Worm (Caenorhabditis elegans) whole organism, late embryonic: ENCODE results near the gene oac-20.
A peak's percentile ranks its signal among the peaks of the same experiment; 100 is the strongest.

Experiments used
- C08G9.2 ChIP-seq: sonication (generic microtip); optimal IDR thresholded peaks from 2 replicates; lab custom pipeline; 2016; ENCODE audit warnings: mild to moderate bottlenecking, missing genetic modification characterization, moderate library complexity, missing compliant biosample characterization
- C38D4.7 ChIP-seq: fragments of 200-800 bp; sonication (Bioruptor generic); optimal IDR thresholded peaks from 2 replicates; lab custom pipeline; 2018; ENCODE audit warnings: mild to moderate bottlenecking, missing genetic modification characterization, moderate library complexity, missing compliant biosample characterization
- F13H6.1 ChIP-seq: sonication (generic microtip); optimal IDR thresholded peaks from 2 replicates; lab custom pipeline; 2016; ENCODE audit warnings: missing genetic modification characterization, missing compliant biosample characterization
- K09A11.1 ChIP-seq: sonication (generic microtip); optimal IDR thresholded peaks from 2 replicates; lab custom pipeline; 2017; ENCODE audit warnings: antibody characterized with exemption, mild to moderate bottlenecking, missing genetic modification characterization, missing compliant biosample characterization; ENCODE audit not compliant: insufficient read depth
- T23F11.4 ChIP-seq: fragments of 200-800 bp; sonication (Bioruptor generic); optimal IDR thresholded peaks from 2 replicates; lab custom pipeline; 2018; ENCODE audit warnings: mild to moderate bottlenecking, missing genetic modification characterization, missing compliant biosample characterization
- Y22D7AL.16 ChIP-seq: sonication (generic microtip); optimal IDR thresholded peaks from 2 replicates; lab custom pipeline; 2016; ENCODE audit warnings: missing genetic modification characterization, missing compliant biosample characterization
- ahr-1 ChIP-seq: sonication (generic microtip); optimal IDR thresholded peaks from 2 replicates; lab custom pipeline; 2016; ENCODE audit warnings: missing genetic modification characterization, missing compliant biosample characterization
- ama-1 ChIP-seq: fragments of 150-350 bp; optimal IDR thresholded peaks from 2 replicates; lab custom pipeline; 2014
- ceh-14 ChIP-seq: sonication (generic microtip); optimal IDR thresholded peaks from 2 replicates; lab custom pipeline; 2016; ENCODE audit warnings: missing genotype, missing genetic modification characterization, missing compliant biosample characterization
- ceh-18 ChIP-seq: sonication (generic microtip); optimal IDR thresholded peaks from 2 replicates; lab custom pipeline; 2016; ENCODE audit warnings: missing genetic modification characterization, missing compliant biosample characterization
- ceh-2 ChIP-seq: sonication (generic microtip); optimal IDR thresholded peaks from 2 replicates; lab custom pipeline; 2016; ENCODE audit warnings: missing genotype, missing genetic modification characterization, missing compliant biosample characterization
- ceh-22 ChIP-seq: sonication (generic microtip); optimal IDR thresholded peaks from 2 replicates; lab custom pipeline; 2017; ENCODE audit warnings: missing biosample characterization, missing genetic modification characterization
- ceh-24 ChIP-seq: sonication (generic microtip); optimal IDR thresholded peaks from 2 replicates; lab custom pipeline; 2016; ENCODE audit warnings: mild to moderate bottlenecking, missing genetic modification characterization, missing compliant biosample characterization
- ceh-30 ChIP-seq: fragments of 150-350 bp; optimal IDR thresholded peaks from 2 replicates; lab custom pipeline; 2014; ENCODE audit warnings: missing biosample characterization, missing genetic modification characterization
- ceh-31 ChIP-seq: sonication (generic microtip); optimal IDR thresholded peaks from 2 replicates; lab custom pipeline; 2016; ENCODE audit warnings: missing genetic modification characterization, missing compliant biosample characterization
- ceh-34 ChIP-seq: sonication (generic microtip); optimal IDR thresholded peaks from 2 replicates; lab custom pipeline; 2016; ENCODE audit warnings: mild to moderate bottlenecking, missing genetic modification characterization, missing compliant biosample characterization
- ceh-45 ChIP-seq: fragments of 200-800 bp; sonication (Bioruptor generic); IDR thresholded peaks from 2 replicates; pipeline ENCODE4 v1.3.6; 2022; ENCODE audit warnings: missing genetic modification reagents, missing genetic modification characterization, missing compliant biosample characterization
- ceh-48 ChIP-seq: sonication (generic microtip); optimal IDR thresholded peaks from 2 replicates; lab custom pipeline; 2016; ENCODE audit warnings: missing genetic modification characterization, inconsistent platforms, missing compliant biosample characterization
- ceh-9 ChIP-seq: sonication (generic microtip); optimal IDR thresholded peaks from 2 replicates; lab custom pipeline; 2016; ENCODE audit warnings: mild to moderate bottlenecking, missing genetic modification characterization, inconsistent platforms, missing compliant biosample characterization
- che-1 ChIP-seq: sonication (generic microtip); optimal IDR thresholded peaks from 2 replicates; lab custom pipeline; 2016; ENCODE audit warnings: mild to moderate bottlenecking, missing genetic modification characterization, missing compliant biosample characterization
- dmd-4 ChIP-seq: sonication (generic microtip); optimal IDR thresholded peaks from 2 replicates; lab custom pipeline; 2016; ENCODE audit warnings: borderline replicate concordance, missing genetic modification characterization, missing compliant biosample characterization
- elt-2 ChIP-seq: sonication (generic microtip); optimal IDR thresholded peaks from 2 replicates; lab custom pipeline; 2016; ENCODE audit warnings: missing genetic modification reagents, missing genetic modification characterization, missing compliant biosample characterization
- elt-4 ChIP-seq: sonication (generic microtip); optimal IDR thresholded peaks from 2 replicates; lab custom pipeline; 2016; ENCODE audit warnings: missing genetic modification characterization, missing compliant biosample characterization
- ets-4 ChIP-seq: sonication (generic microtip); optimal IDR thresholded peaks from 2 replicates; lab custom pipeline; 2016; ENCODE audit warnings: missing genetic modification characterization, missing compliant biosample characterization
- fax-1 ChIP-seq: sonication (generic microtip); optimal IDR thresholded peaks from 2 replicates; lab custom pipeline; 2016; ENCODE audit warnings: missing genotype, missing genetic modification characterization, missing compliant biosample characterization
- fkh-10 ChIP-seq: fragments of 150-350 bp; optimal IDR thresholded peaks from 2 replicates; lab custom pipeline; 2014; ENCODE audit warnings: missing biosample characterization, missing genetic modification reagents, missing genetic modification characterization
- fkh-6 ChIP-seq: sonication (generic microtip); optimal IDR thresholded peaks from 2 replicates; lab custom pipeline; 2016; ENCODE audit warnings: missing genetic modification characterization, missing compliant biosample characterization
- gmeb-2 ChIP-seq: sonication (generic microtip); optimal IDR thresholded peaks from 2 replicates; lab custom pipeline; 2016; ENCODE audit warnings: missing genetic modification characterization, inconsistent platforms, missing compliant biosample characterization
- hlh-13 ChIP-seq: fragments of 200-800 bp; sonication (Bioruptor generic); optimal IDR thresholded peaks from 2 replicates; lab custom pipeline; 2018; ENCODE audit warnings: mild to moderate bottlenecking, missing genetic modification characterization, missing compliant biosample characterization
- hlh-15 ChIP-seq: sonication (generic microtip); optimal IDR thresholded peaks from 2 replicates; lab custom pipeline; 2016; ENCODE audit warnings: missing genetic modification characterization, missing compliant biosample characterization
- hlh-6 ChIP-seq: sonication (generic microtip); optimal IDR thresholded peaks from 2 replicates; lab custom pipeline; 2016; ENCODE audit warnings: missing genotype, missing genetic modification characterization, missing compliant biosample characterization
- hlh-8 ChIP-seq: sonication (generic microtip); optimal IDR thresholded peaks from 2 replicates; lab custom pipeline; 2016; ENCODE audit warnings: missing genotype, missing genetic modification characterization, missing compliant biosample characterization
- lin-11 ChIP-seq: fragments of 200-800 bp; sonication (Bioruptor generic); optimal IDR thresholded peaks from 2 replicates; lab custom pipeline; 2018; ENCODE audit warnings: mild to moderate bottlenecking, missing genetic modification characterization, missing compliant biosample characterization
- madf-2 ChIP-seq: sonication (generic microtip); optimal IDR thresholded peaks from 2 replicates; lab custom pipeline; 2017; ENCODE audit warnings: missing genetic modification characterization, missing compliant biosample characterization
- nfya-1 ChIP-seq: sonication (generic microtip); optimal IDR thresholded peaks from 2 replicates; lab custom pipeline; 2017; ENCODE audit warnings: missing genetic modification characterization, mild to moderate bottlenecking, missing compliant biosample characterization, antibody characterized with exemption, moderate library complexity
- nhr-11 ChIP-seq: fragments of 150-350 bp; optimal IDR thresholded peaks from 2 replicates; lab custom pipeline; 2014; ENCODE audit warnings: missing biosample characterization, missing genetic modification characterization
- npax-4 ChIP-seq: sonication (generic microtip); optimal IDR thresholded peaks from 2 replicates; lab custom pipeline; 2016; ENCODE audit warnings: missing genetic modification characterization, missing compliant biosample characterization
- odd-2 ChIP-seq: sonication (generic microtip); optimal IDR thresholded peaks from 2 replicates; lab custom pipeline; 2017; ENCODE audit warnings: antibody characterized with exemption, mild to moderate bottlenecking, missing genetic modification characterization, missing compliant biosample characterization
- pag-3 ChIP-seq: sonication (generic microtip); optimal IDR thresholded peaks from 2 replicates; lab custom pipeline; 2016; ENCODE audit warnings: missing compliant biosample characterization, missing genetic modification characterization, borderline replicate concordance
- pat-9 ChIP-seq: fragments of 200-800 bp; sonication (Bioruptor generic); optimal IDR thresholded peaks from 2 replicates; lab custom pipeline; 2018; ENCODE audit warnings: mild to moderate bottlenecking, missing genetic modification characterization, moderate library complexity, missing compliant biosample characterization
- pax-1 ChIP-seq: fragments of 150-350 bp; optimal IDR thresholded peaks from 2 replicates; lab custom pipeline; 2014; ENCODE audit warnings: missing biosample characterization, missing genetic modification characterization
- pha-2 ChIP-seq: sonication (generic microtip); optimal IDR thresholded peaks from 2 replicates; lab custom pipeline; 2017; ENCODE audit warnings: mild to moderate bottlenecking, missing genetic modification characterization, missing compliant biosample characterization
- pha-4 ChIP-seq: fragments of 150-350 bp; optimal IDR thresholded peaks from 2 replicates; lab custom pipeline; 2018; ENCODE audit warnings: missing biosample characterization, missing genetic modification reagents, missing genetic modification characterization
- pros-1 ChIP-seq: fragments of 150-350 bp; optimal IDR thresholded peaks from 2 replicates; lab custom pipeline; 2014; ENCODE audit warnings: missing biosample characterization, missing genetic modification reagents, missing genetic modification characterization
- ref-2 ChIP-seq: sonication (generic microtip); optimal IDR thresholded peaks from 2 replicates; lab custom pipeline; 2016; ENCODE audit warnings: missing genetic modification characterization, missing compliant biosample characterization
- sdc-2 ChIP-seq: sonication (generic microtip); optimal IDR thresholded peaks from 2 replicates; lab custom pipeline; 2016; ENCODE audit warnings: missing genotype, missing genetic modification characterization, missing compliant biosample characterization
- syd-9 ChIP-seq: sonication (generic microtip); optimal IDR thresholded peaks from 2 replicates; lab custom pipeline; 2016; ENCODE audit warnings: mild to moderate bottlenecking, missing genetic modification characterization, moderate library complexity, missing compliant biosample characterization
- tbx-2 ChIP-seq: sonication (generic microtip); optimal IDR thresholded peaks from 2 replicates; lab custom pipeline; 2016; ENCODE audit warnings: missing genetic modification characterization, missing compliant biosample characterization
- tbx-7 ChIP-seq: sonication (generic microtip); optimal IDR thresholded peaks from 2 replicates; lab custom pipeline; 2016; ENCODE audit warnings: missing genotype, missing genetic modification characterization, missing compliant biosample characterization
- ttx-3 ChIP-seq: sonication (generic microtip); optimal IDR thresholded peaks from 2 replicates; lab custom pipeline; 2016; ENCODE audit warnings: missing genetic modification reagents, missing genetic modification characterization, missing compliant biosample characterization
- unc-42 ChIP-seq: sonication (generic microtip); optimal IDR thresholded peaks from 2 replicates; lab custom pipeline; 2016; ENCODE audit warnings: missing genotype, missing genetic modification characterization, missing compliant biosample characterization
- unc-55 ChIP-seq: sonication (generic microtip); optimal IDR thresholded peaks from 2 replicates; lab custom pipeline; 2017; ENCODE audit warnings: missing biosample characterization, missing genetic modification reagents, missing genetic modification characterization
- unc-86 ChIP-seq: sonication (generic microtip); optimal IDR thresholded peaks from 2 replicates; lab custom pipeline; 2016; ENCODE audit warnings: missing genetic modification characterization, missing compliant biosample characterization
- zip-5 ChIP-seq: sonication (generic microtip); optimal IDR thresholded peaks from 2 replicates; lab custom pipeline; 2016; ENCODE audit warnings: missing genetic modification characterization, missing compliant biosample characterization
- ztf-16 ChIP-seq: sonication (generic microtip); optimal IDR thresholded peaks from 2 replicates; lab custom pipeline; 2017; ENCODE audit warnings: missing genetic modification characterization, missing compliant biosample characterization

oac-20 gene

DNA sequence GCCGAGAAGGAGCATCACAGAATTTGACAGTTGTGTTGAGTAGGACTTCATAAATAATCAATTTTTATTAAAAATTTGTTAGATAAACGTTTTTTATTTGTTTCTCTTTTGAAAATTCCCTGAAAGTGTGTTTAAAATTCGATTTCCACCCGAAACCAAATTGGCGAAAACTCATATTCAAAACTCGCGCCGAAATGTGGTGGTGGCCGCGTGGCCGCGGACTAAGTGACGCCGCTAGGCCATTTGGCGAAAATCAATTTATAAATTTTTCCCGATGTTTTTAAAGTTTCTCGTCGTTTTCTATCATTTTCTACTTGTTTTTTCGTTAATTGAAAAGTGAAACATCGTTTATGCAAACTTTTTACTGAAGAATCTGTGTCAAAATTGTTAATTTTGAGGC, 44.1 kb downstream of the oac-20 start:
- TF ChIP-seq ama-1 (no peak), ceh-45 (no peak), ceh-31 (peak; percentile 93), Y22D7AL.16 (tag; lab: Kevin White, UChicago) (no peak), ceh-48 (tag; lab: Kevin White, UChicago) (peak; percentile 29), elt-2 (tag; lab: Kevin White, UChicago) (peak; percentile 38), F13H6.1 (tag; lab: Kevin White, UChicago) (peak; percentile 35), zip-5 (peak; percentile 68), lin-11 (no peak), ceh-22 (tag; lab: Kevin White, UChicago) (no peak), gmeb-2 (tag; lab: Kevin White, UChicago) (peak; percentile 23), fkh-6 (tag; lab: Kevin White, UChicago) (no peak), pat-9 (no peak), dmd-4 (tag; lab: Kevin White, UChicago) (no peak), ceh-30 (tag; lab: Kevin White, UChicago) (no peak), syd-9 (tag; lab: Kevin White, UChicago) (no peak), pha-4 (tag; lab: Kevin White, UChicago) (no peak), npax-4 (tag; lab: Kevin White, UChicago) (no peak), ets-4 (tag; lab: Kevin White, UChicago) (peak; percentile 72), che-1 (tag; lab: Kevin White, UChicago) (no peak), unc-86 (tag; lab: Kevin White, UChicago) (no peak), hlh-8 (peak; percentile 74), ref-2 (peak; percentile 53), ceh-2 (peak; percentile 90), ahr-1 (tag; lab: Kevin White, UChicago) (no peak), T23F11.4 (GFP tag; lab: Kevin White, UChicago) (no peak), ceh-14 (tag; lab: Kevin White, UChicago) (peak; percentile 72), ttx-3 (tag; lab: Kevin White, UChicago) (no peak), pros-1 (tag; lab: Kevin White, UChicago) (no peak), fax-1 (tag; lab: Kevin White, UChicago) (peak; percentile 43), nhr-11 (tag; lab: Kevin White, UChicago) (no peak), K09A11.1 (tag; lab: Kevin White, UChicago) (no peak), ceh-9 (tag; lab: Kevin White, UChicago) (no peak), unc-42 (tag; lab: Kevin White, UChicago) (peak; percentile 58), C38D4.7 (no peak), ceh-18 (no peak), fkh-10 (GFP tag; lab: Kevin White, UChicago) (no peak), nfya-1 (tag; lab: Kevin White, UChicago) (no peak), C08G9.2 (peak; percentile 94), ceh-24 (tag; lab: Kevin White, UChicago) (no peak), hlh-6 (tag; lab: Kevin White, UChicago) (no peak), ceh-34 (peak; percentile 57), unc-55 (GFP tag; lab: Kevin White, UChicago) (no peak), hlh-15 (tag; lab: Kevin White, UChicago) (no peak), odd-2 (tag; lab: Kevin White, UChicago) (no peak), tbx-2 (tag; lab: Kevin White, UChicago) (no peak), madf-2 (tag; lab: Kevin White, UChicago) (no peak), sdc-2 (tag; lab: Kevin White, UChicago) (peak; percentile 47), pax-1 (tag; lab: Kevin White, UChicago) (no peak), hlh-13 (GFP tag; lab: Kevin White, UChicago) (no peak), tbx-7 (tag; lab: Kevin White, UChicago) (peak; percentile 85), pag-3 (tag; lab: Kevin White, UChicago) (no peak), ztf-16 (tag; lab: Kevin White, UChicago) (peak; percentile 6), elt-4 (tag; lab: Kevin White, UChicago) (no peak), pha-2 (tag; lab: Kevin White, UChicago) (no peak)
